Worm (Caenorhabditis elegans) whole organism, midembryonic: Measurements from ENCODE around the gene cif-1.

ENCODE experiments used
- cog-1 ChIP-seq: sonication (generic microtip); optimal IDR thresholded peaks from 2 replicates; lab custom pipeline; 2016; ENCODE audit warnings: missing genetic modification characterization, missing compliant biosample characterization
- flt-1 ChIP-seq: fragments of 200-800 bp; sonication (Bioruptor generic); IDR thresholded peaks from 2 replicates; pipeline ENCODE4 v1.3.6; 2022; ENCODE audit warnings: missing genetic modification characterization, missing compliant biosample characterization
- med-1 ChIP-seq: sonication (generic microtip); optimal IDR thresholded peaks from 2 replicates; lab custom pipeline; 2017; ENCODE audit warnings: missing genetic modification characterization, mild to moderate bottlenecking, missing compliant biosample characterization, antibody characterized with exemption, missing genetic modification reagents; ENCODE audit not compliant: insufficient read depth
- ref-1 ChIP-seq: fragments of 200-800 bp; sonication (Bioruptor generic); conservative IDR thresholded peaks from 2 replicates; pipeline ENCODE4 v1.3.6; 2022; ENCODE audit warnings: missing genetic modification reagents, missing genetic modification characterization, missing compliant biosample characterization

DNA sequence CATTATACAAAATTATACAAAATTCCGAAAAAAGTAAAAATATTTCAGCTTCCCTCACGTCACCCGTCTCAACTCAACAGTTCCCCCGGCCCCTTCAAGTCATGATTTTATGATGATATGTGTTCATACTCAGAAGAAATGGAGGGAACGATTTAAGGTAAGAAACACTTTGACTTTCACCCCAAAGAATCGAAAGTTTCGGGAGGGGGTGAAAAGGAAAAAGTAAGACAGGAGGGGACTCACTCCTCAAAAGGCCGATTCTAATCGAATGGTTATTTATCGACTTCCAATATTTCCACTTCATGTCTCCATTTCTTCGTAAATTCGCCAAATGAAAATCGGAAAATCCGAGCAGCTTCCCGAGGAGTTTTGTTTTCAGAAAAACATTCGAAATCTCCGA, 22.3 kb downstream of the cif-1 start, which contains the start of gene bus-4:
- TF ChIP-seq cog-1 (tag; lab: Kevin White, UChicago) (no peak), flt-1 (no peak), med-1 (GFP tag; lab: Kevin White, UChicago) (no peak), ref-1 (GFP tag; lab: Robert Waterston, UW) (no peak)
